4 worm cellular contexts compared by ENCODE assay signal in the genomic region with DNA sequence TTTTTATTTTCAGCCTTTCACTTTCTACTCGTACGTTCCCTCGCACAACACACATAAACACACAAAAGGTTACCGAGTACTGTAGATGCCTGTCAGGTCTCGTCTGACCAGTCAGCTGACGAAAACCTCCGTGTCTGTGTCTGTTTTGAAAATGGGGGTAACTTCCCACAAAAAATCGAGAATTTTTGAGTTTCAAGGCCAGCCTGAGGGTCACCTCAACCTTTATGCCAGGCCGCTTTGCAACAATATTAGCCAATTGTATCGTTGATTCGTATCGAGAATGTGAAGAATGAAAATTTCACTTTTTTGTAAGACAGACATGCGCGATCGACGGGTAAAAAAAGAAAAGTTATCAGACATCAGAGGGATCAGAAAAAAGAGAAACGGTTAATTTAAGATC.
A peak's percentile ranks its signal among the peaks of the same experiment; 100 is the strongest.
TF ChIP-seq lines count a peak whose summit lies in the region.

No protein-coding gene starts in this region.

TF ChIP-seq in whole organism, L1 larva, 84 proteins besides CTCF, POLR2A, EP300 and RAD21 (continued from another document):
- TF ChIP-seq zip-4 (GFP tag; optimal IDR thresholded peaks at IDR 0.05; lab: Kevin White, UChicago) = no peak
- no peak for TF ChIP-seq dsc-1 (tag; optimal IDR thresholded peaks at IDR 0.05; lab: Kevin White, UChicago)
- peak; percentile 84 for TF ChIP-seq unc-130 (tag; optimal IDR thresholded peaks at IDR 0.05; lab: Kevin White, UChicago)
- TF ChIP-seq mep-1 (tag; optimal IDR thresholded peaks at IDR 0.05; lab: Kevin White, UChicago) = peak; percentile 85
- TF ChIP-seq jun-1 (tag; optimal IDR thresholded peaks at IDR 0.05; lab: Kevin White, UChicago) = no peak
- peak; percentile 20 to 39 for TF ChIP-seq efl-1 (optimal IDR thresholded peaks at IDR 0.05; lab: Kevin White, UChicago)
- TF ChIP-seq efl-1 (GFP tag; optimal IDR thresholded peaks at IDR 0.05 in 1 of 2; lab: Kevin White, UChicago) = peak in 1 of 2 experiments; percentile 6
- peak in 1 of 3 experiments; percentile 23 for TF ChIP-seq ceh-82 (tag; optimal IDR thresholded peaks at IDR 0.05; lab: Kevin White, UChicago)
- peak; percentile 35 for TF ChIP-seq tbx-2 (tag; optimal IDR thresholded peaks at IDR 0.05; lab: Kevin White, UChicago)
- no peak for TF ChIP-seq ztf-4 (tag; optimal IDR thresholded peaks at IDR 0.05; lab: Kevin White, UChicago)
- TF ChIP-seq xbp-1 (tag; optimal IDR thresholded peaks at IDR 0.05; lab: Kevin White, UChicago) = peak; percentile 8
- TF ChIP-seq C16A3.4 (tag; optimal IDR thresholded peaks at IDR 0.05; lab: Kevin White, UChicago) = peak; percentile 49
- peak in 5 of 6 experiments; percentile 58 to 92 (median 89) for TF ChIP-seq elt-3 (tag; optimal IDR thresholded peaks at IDR 0.05; lab: Kevin White, UChicago)
- TF ChIP-seq lin-35 (GFP tag; optimal IDR thresholded peaks at IDR 0.05; lab: Kevin White, UChicago) = peak in 1 of 2 experiments; percentile 72
- peak; percentile 76 for TF ChIP-seq nhr-90 (tag; optimal IDR thresholded peaks at IDR 0.05; lab: Kevin White, UChicago; ENCODE audit: poor library complexity)
- TF ChIP-seq blmp-1 (tag; optimal IDR thresholded peaks at IDR 0.05; lab: Kevin White, UChicago) = peak; percentile 99
- no peak for TF ChIP-seq ceh-8 (GFP tag; optimal IDR thresholded peaks at IDR 0.05; lab: Kevin White, UChicago)
- TF ChIP-seq nhr-20 (tag; optimal IDR thresholded peaks at IDR 0.05; lab: Kevin White, UChicago) = peak; percentile 90
- no peak for TF ChIP-seq aly-2 (tag; optimal IDR thresholded peaks at IDR 0.05; lab: Kevin White, UChicago)
- no peak for TF ChIP-seq sox-4 (tag; optimal IDR thresholded peaks at IDR 0.05; lab: Kevin White, UChicago)
- peak; percentile 56 for TF ChIP-seq nhr-47 (tag; optimal IDR thresholded peaks at IDR 0.05; lab: Kevin White, UChicago)
- peak in 1 of 2 experiments; percentile 12 for TF ChIP-seq egl-27 (tag; optimal IDR thresholded peaks at IDR 0.05; lab: Kevin White, UChicago)
- TF ChIP-seq fos-1 (tag; optimal IDR thresholded peaks at IDR 0.05; lab: Kevin White, UChicago) = peak; percentile 45
- no peak for TF ChIP-seq C04F5.9 (tag; optimal IDR thresholded peaks at IDR 0.05; lab: Kevin White, UChicago)
- TF ChIP-seq nhr-71 (tag; optimal IDR thresholded peaks at IDR 0.05; lab: Kevin White, UChicago) = peak; percentile 82
- peak; percentile 42 for TF ChIP-seq rnt-1 (tag; optimal IDR thresholded peaks at IDR 0.05; lab: Kevin White, UChicago)
- TF ChIP-seq swsn-7 (tag; optimal IDR thresholded peaks at IDR 0.05; lab: Kevin White, UChicago) = peak; percentile 31
- TF ChIP-seq unc-98 (GFP tag; IDR thresholded peaks at IDR 0.05; lab: Robert Waterston, UW) = no peak
- TF ChIP-seq mdl-1 (tag; optimal IDR thresholded peaks at IDR 0.05; lab: Kevin White, UChicago) = peak in 1 of 2 experiments; percentile 69
- peak; percentile 94 for TF ChIP-seq lin-14 (GFP tag; optimal IDR thresholded peaks at IDR 0.05; lab: Kevin White, UChicago)
TF ChIP-seq in whole organism, L1 larva: peak in this region for 29.

TF ChIP-seq in whole organism, L2 larva, 48 proteins besides CTCF, POLR2A, EP300 and RAD21 (continued from another document):
- no peak for TF ChIP-seq sem-4 (tag; optimal IDR thresholded peaks at IDR 0.05; lab: Kevin White, UChicago)
- TF ChIP-seq unc-39 (tag; optimal IDR thresholded peaks at IDR 0.05; lab: Kevin White, UChicago) = no peak
- TF ChIP-seq lin-13 (GFP tag; optimal IDR thresholded peaks at IDR 0.05; lab: Kevin White, UChicago) = no peak
- no peak for TF ChIP-seq unc-62 (GFP tag; optimal IDR thresholded peaks at IDR 0.05; lab: Kevin White, UChicago)
- peak; percentile 24 for TF ChIP-seq C34F6.9 (tag; optimal IDR thresholded peaks at IDR 0.05; lab: Kevin White, UChicago)
- TF ChIP-seq gmeb-1 (tag; optimal IDR thresholded peaks at IDR 0.05; lab: Kevin White, UChicago) = no peak
- no peak for TF ChIP-seq mab-5 (tag; optimal IDR thresholded peaks at IDR 0.05; lab: Kevin White, UChicago)
- TF ChIP-seq blmp-1 (tag; optimal IDR thresholded peaks at IDR 0.05; lab: Kevin White, UChicago; ENCODE audit: insufficient read depth) = peak; percentile 97
- TF ChIP-seq ztf-11 (tag; optimal IDR thresholded peaks at IDR 0.05; lab: Kevin White, UChicago) = no peak
- TF ChIP-seq sma-3 (GFP tag; optimal IDR thresholded peaks at IDR 0.05; lab: Kevin White, UChicago) = peak; percentile 82
- peak; percentile 80 for TF ChIP-seq nhr-129 (tag; optimal IDR thresholded peaks at IDR 0.05; lab: Kevin White, UChicago)
- TF ChIP-seq mbf-1 (tag; optimal IDR thresholded peaks at IDR 0.05; lab: Kevin White, UChicago) = no peak
- TF ChIP-seq lsy-2 (tag; optimal IDR thresholded peaks at IDR 0.05; lab: Kevin White, UChicago) = peak in 1 of 2 experiments; percentile 45
- TF ChIP-seq ZK546.5 (tag; optimal IDR thresholded peaks at IDR 0.05; lab: Kevin White, UChicago) = no peak
- TF ChIP-seq peb-1 (tag; optimal IDR thresholded peaks at IDR 0.05; lab: Kevin White, UChicago) = no peak
- TF ChIP-seq nhr-12 (tag; optimal IDR thresholded peaks at IDR 0.05; lab: Kevin White, UChicago) = no peak
- TF ChIP-seq nhr-25 (tag; optimal IDR thresholded peaks at IDR 0.05; lab: Kevin White, UChicago) = peak; percentile 96
- TF ChIP-seq R02D3.7 (tag; optimal IDR thresholded peaks at IDR 0.05; lab: Kevin White, UChicago) = no peak
- peak; percentile 47 for TF ChIP-seq nhr-21 (tag; optimal IDR thresholded peaks at IDR 0.05; lab: Kevin White, UChicago)
- TF ChIP-seq aly-2 (tag; optimal IDR thresholded peaks at IDR 0.05; lab: Kevin White, UChicago) = no peak
- TF ChIP-seq skn-1 (tag; optimal IDR thresholded peaks at IDR 0.05; lab: Kevin White, UChicago) = no peak
- peak; percentile 45 for TF ChIP-seq Y55F3AM.14 (GFP tag; optimal IDR thresholded peaks at IDR 0.05; lab: Kevin White, UChicago)
- peak; percentile 18 for TF ChIP-seq fos-1 (tag; optimal IDR thresholded peaks at IDR 0.05; lab: Kevin White, UChicago)
- no peak for TF ChIP-seq nhr-237 (tag; optimal IDR thresholded peaks at IDR 0.05; lab: Kevin White, UChicago)
- no peak for TF ChIP-seq ceh-82 (tag; optimal IDR thresholded peaks at IDR 0.05; lab: Kevin White, UChicago)
- TF ChIP-seq ceh-16 (tag; optimal IDR thresholded peaks at IDR 0.05; lab: Kevin White, UChicago) = peak; percentile 53
- peak; percentile 53 for TF ChIP-seq crh-2 (tag; optimal IDR thresholded peaks at IDR 0.05; lab: Kevin White, UChicago)
- TF ChIP-seq nhr-23 (tag; optimal IDR thresholded peaks at IDR 0.05; lab: Kevin White, UChicago) = no peak
- TF ChIP-seq sma-9 (GFP tag; optimal IDR thresholded peaks at IDR 0.05; lab: Kevin White, UChicago) = peak; percentile 65
- no peak for TF ChIP-seq sma-9 (tag; optimal IDR thresholded peaks at IDR 0.05; lab: Kevin White, UChicago)

TF ChIP-seq in whole organism, L3 larva, 47 proteins besides CTCF, POLR2A, EP300 and RAD21 (continued from another document):
- no peak for TF ChIP-seq nhr-237 (tag; optimal IDR thresholded peaks at IDR 0.05; lab: Kevin White, UChicago)
- no peak for TF ChIP-seq egl-27 (tag; optimal IDR thresholded peaks at IDR 0.05; lab: Kevin White, UChicago)
- TF ChIP-seq fkh-2 (tag; optimal IDR thresholded peaks at IDR 0.05; lab: Kevin White, UChicago) = no peak
- peak; percentile 48 for TF ChIP-seq pha-4 (tag; optimal IDR thresholded peaks at IDR 0.05; lab: Kevin White, UChicago)
- TF ChIP-seq ceh-28 (tag; optimal IDR thresholded peaks at IDR 0.05; lab: Kevin White, UChicago) = no peak
- no peak for TF ChIP-seq lin-15B (tag; optimal IDR thresholded peaks at IDR 0.05; lab: Kevin White, UChicago)
- no peak for TF ChIP-seq unc-62 (GFP tag; optimal IDR thresholded peaks at IDR 0.05; lab: Kevin White, UChicago)
- TF ChIP-seq lin-39 (tag; optimal IDR thresholded peaks at IDR 0.05; lab: Kevin White, UChicago) = no peak
- no peak for TF ChIP-seq fos-1 (tag; optimal IDR thresholded peaks at IDR 0.05; lab: Kevin White, UChicago)
- no peak for TF ChIP-seq nhr-76 (tag; optimal IDR thresholded peaks at IDR 0.05; lab: Kevin White, UChicago)
- no peak for TF ChIP-seq nhr-12 (tag; optimal IDR thresholded peaks at IDR 0.05; lab: Kevin White, UChicago)
- TF ChIP-seq elt-3 (tag; optimal IDR thresholded peaks at IDR 0.05; lab: Kevin White, UChicago) = no peak
- TF ChIP-seq egl-5 (tag; optimal IDR thresholded peaks at IDR 0.05; lab: Kevin White, UChicago) = no peak
- TF ChIP-seq nhr-67 (tag; optimal IDR thresholded peaks at IDR 0.05; lab: Kevin White, UChicago) = no peak
- TF ChIP-seq tbx-2 (tag; optimal IDR thresholded peaks at IDR 0.05; lab: Kevin White, UChicago) = peak; percentile 1
- no peak for TF ChIP-seq nhr-28 (tag; optimal IDR thresholded peaks at IDR 0.05; lab: Kevin White, UChicago)
- no peak for TF ChIP-seq pqm-1 (tag; optimal IDR thresholded peaks at IDR 0.05; lab: Kevin White, UChicago)
TF ChIP-seq in whole organism, L3 larva: peak in this region for 8.

TF ChIP-seq in whole organism, L4 larva, 104 proteins besides CTCF, POLR2A, EP300 and RAD21 (continued from another document and continues in another):
- TF ChIP-seq daf-16 (GFP tag; optimal IDR thresholded peaks at IDR 0.05; lab: Kevin White, UChicago) = no peak
- no peak for TF ChIP-seq daf-16 (tag; optimal IDR thresholded peaks at IDR 0.05; lab: Kevin White, UChicago)
- no peak for TF ChIP-seq ceh-62 (tag; optimal IDR thresholded peaks at IDR 0.05; lab: Kevin White, UChicago)
- TF ChIP-seq madf-9 (GFP tag; conservative IDR thresholded peaks at IDR 0.05; lab: Robert Waterston, UW) = no peak
- TF ChIP-seq fos-1 (tag; optimal IDR thresholded peaks at IDR 0.05; lab: Kevin White, UChicago) = no peak
- TF ChIP-seq Y48G9A.11 (GFP tag; IDR thresholded peaks at IDR 0.05; lab: Robert Waterston, UW) = no peak
- TF ChIP-seq lin-1 (GFP tag; IDR thresholded peaks at IDR 0.05; lab: Robert Waterston, UW) = no peak
- no peak for TF ChIP-seq dmd-8 (GFP tag; IDR thresholded peaks at IDR 0.05; lab: Robert Waterston, UW)
- no peak for TF ChIP-seq hmg-1.1 (GFP tag; IDR thresholded peaks at IDR 0.05; lab: Robert Waterston, UW)
- no peak for TF ChIP-seq F49E8.2 (tag; optimal IDR thresholded peaks at IDR 0.05; lab: Kevin White, UChicago; ENCODE audit: borderline replicate concordance)
- no peak for TF ChIP-seq Y75B8A.6 (GFP tag; IDR thresholded peaks at IDR 0.05; lab: Robert Waterston, UW)
- TF ChIP-seq spr-3 (GFP tag; optimal IDR thresholded peaks at IDR 0.05; lab: Kevin White, UChicago) = no peak
- TF ChIP-seq D1046.2 (GFP tag; IDR thresholded peaks at IDR 0.05; lab: Robert Waterston, UW) = no peak
- TF ChIP-seq ZK546.5 (tag; optimal IDR thresholded peaks at IDR 0.05; lab: Kevin White, UChicago) = no peak
- TF ChIP-seq unc-62 (GFP tag; optimal IDR thresholded peaks at IDR 0.05 in 1 of 2; lab: Kevin White, UChicago) = peak in 1 of 2 experiments; percentile 48
- TF ChIP-seq unc-62 (tag; optimal IDR thresholded peaks at IDR 0.05; lab: Kevin White, UChicago) = no peak
- no peak for TF ChIP-seq lin-13 (GFP tag; optimal IDR thresholded peaks at IDR 0.05; lab: Kevin White, UChicago)
- no peak for TF ChIP-seq ama-1 (optimal IDR thresholded peaks at IDR 0.05; lab: Kevin White, UChicago)
- peak; percentile 50 for TF ChIP-seq mep-1 (tag; optimal IDR thresholded peaks at IDR 0.05; lab: Kevin White, UChicago)
- peak; percentile 14 to 59 for TF ChIP-seq lsy-2 (tag; optimal IDR thresholded peaks at IDR 0.05; lab: Kevin White, UChicago)
- peak; percentile 51 for TF ChIP-seq nhr-28 (tag; optimal IDR thresholded peaks at IDR 0.05; lab: Kevin White, UChicago)
- TF ChIP-seq gei-8 (GFP tag; optimal IDR thresholded peaks at IDR 0.05; lab: Kevin White, UChicago) = no peak
- TF ChIP-seq pha-4 (GFP tag; IDR thresholded peaks at IDR 0.05; lab: Robert Waterston, UW) = no peak
- no peak for TF ChIP-seq pha-4 (tag; optimal IDR thresholded peaks at IDR 0.05; lab: Kevin White, UChicago)
- peak; percentile 50; the same call in 1 of the 2 replicates for TF ChIP-seq lin-29 (GFP tag; IDR thresholded peaks at IDR 0.05; lab: Robert Waterston, UW)
- peak; percentile 87 for TF ChIP-seq nhr-25 (tag; optimal IDR thresholded peaks at IDR 0.05; lab: Kevin White, UChicago; ENCODE audit: borderline replicate concordance, insufficient read depth)
- no peak for TF ChIP-seq dmd-9 (GFP tag; IDR thresholded peaks at IDR 0.05; lab: Robert Waterston, UW)
- no peak for TF ChIP-seq mxl-3 (GFP tag; optimal IDR thresholded peaks at IDR 0.05; lab: Kevin White, UChicago)
- TF ChIP-seq daf-8 (GFP tag; IDR thresholded peaks at IDR 0.05; lab: Robert Waterston, UW) = no peak
- TF ChIP-seq daf-12 (tag; optimal IDR thresholded peaks at IDR 0.05; lab: Kevin White, UChicago) = no peak
- no peak for TF ChIP-seq spr-1 (tag; optimal IDR thresholded peaks at IDR 0.05; lab: Kevin White, UChicago)
- TF ChIP-seq nhr-10 (tag; optimal IDR thresholded peaks at IDR 0.05; lab: Kevin White, UChicago) = no peak
- no peak for TF ChIP-seq attf-4 (tag; optimal IDR thresholded peaks at IDR 0.05; lab: Kevin White, UChicago)
- no peak for TF ChIP-seq ZK337.2 (GFP tag; IDR thresholded peaks at IDR 0.05; lab: Robert Waterston, UW)
- TF ChIP-seq dmd-6 (GFP tag; IDR thresholded peaks at IDR 0.05; lab: Robert Waterston, UW) = peak; percentile 31
- no peak for TF ChIP-seq vab-7 (GFP tag; IDR thresholded peaks at IDR 0.05; lab: Robert Waterston, UW)
- TF ChIP-seq F10B5.3 (tag; optimal IDR thresholded peaks at IDR 0.05; lab: Kevin White, UChicago) = no peak
- TF ChIP-seq ceh-28 (tag; optimal IDR thresholded peaks at IDR 0.05; lab: Kevin White, UChicago) = no peak
- no peak for TF ChIP-seq egl-43 (GFP tag; IDR thresholded peaks at IDR 0.05; lab: Robert Waterston, UW)
- no peak for TF ChIP-seq hif-1 (tag; optimal IDR thresholded peaks at IDR 0.05; lab: Kevin White, UChicago)
- TF ChIP-seq ceh-44 (GFP tag; IDR thresholded peaks at IDR 0.05; lab: Robert Waterston, UW) = no peak
- no peak for TF ChIP-seq cey-2 (tag; optimal IDR thresholded peaks at IDR 0.05; lab: Kevin White, UChicago; ENCODE audit: borderline replicate concordance, insufficient read depth)
- no peak for TF ChIP-seq nhr-76 (tag; optimal IDR thresholded peaks at IDR 0.05; lab: Kevin White, UChicago)
- no peak for TF ChIP-seq nhr-42 (GFP tag; IDR thresholded peaks at IDR 0.05; lab: Robert Waterston, UW)
- TF ChIP-seq daf-19 (GFP tag; conservative IDR thresholded peaks at IDR 0.05; lab: Robert Waterston, UW) = no peak
- no peak for TF ChIP-seq zfp-2 (tag; optimal IDR thresholded peaks at IDR 0.05; lab: Kevin White, UChicago)
- TF ChIP-seq fkh-10 (GFP tag; optimal IDR thresholded peaks at IDR 0.05; lab: Kevin White, UChicago) = no peak
- peak in 1 of 2 experiments; percentile 7 for TF ChIP-seq mdl-1 (tag; optimal IDR thresholded peaks at IDR 0.05; lab: Kevin White, UChicago)
- TF ChIP-seq lin-15B (tag; optimal IDR thresholded peaks at IDR 0.05; lab: Kevin White, UChicago) = no peak
- TF ChIP-seq nhr-111 (GFP tag; optimal IDR thresholded peaks at IDR 0.05; lab: Kevin White, UChicago) = no peak
- no peak for TF ChIP-seq Y5F2A.4 (GFP tag; optimal IDR thresholded peaks at IDR 0.05; lab: Kevin White, UChicago)
- no peak for TF ChIP-seq ces-1 (GFP tag; optimal IDR thresholded peaks at IDR 0.05; lab: Kevin White, UChicago)
- TF ChIP-seq egl-27 (tag; optimal IDR thresholded peaks at IDR 0.05; lab: Kevin White, UChicago) = no peak
- TF ChIP-seq zfp-3 (GFP tag; conservative IDR thresholded peaks at IDR 0.05; lab: Robert Waterston, UW) = no peak
- TF ChIP-seq nhr-77 (tag; optimal IDR thresholded peaks at IDR 0.05; lab: Kevin White, UChicago) = no peak
- peak; percentile 82 for TF ChIP-seq hlh-30 (tag; optimal IDR thresholded peaks at IDR 0.05; lab: Kevin White, UChicago; ENCODE audit: insufficient read depth)
- TF ChIP-seq mes-2 (tag; optimal IDR thresholded peaks at IDR 0.05; lab: Kevin White, UChicago; ENCODE audit: poor library complexity, severe bottlenecking) = peak; percentile 3
- no peak for TF ChIP-seq skn-1 (tag; optimal IDR thresholded peaks at IDR 0.05; lab: Kevin White, UChicago)
- no peak for TF ChIP-seq zip-11 (GFP tag; IDR thresholded peaks at IDR 0.05; lab: Robert Waterston, UW)
- no peak for TF ChIP-seq aly-2 (tag; optimal IDR thresholded peaks at IDR 0.05; lab: Kevin White, UChicago)
- TF ChIP-seq Y105C5A.15 (GFP tag; IDR thresholded peaks at IDR 0.05; lab: Robert Waterston, UW) = no peak
- no peak for TF ChIP-seq saeg-2 (GFP tag; IDR thresholded peaks at IDR 0.05; lab: Robert Waterston, UW)
- 0 out of 2 replicates have a peak, but pooled peaks have one; percentile 10 for TF ChIP-seq ceh-20 (GFP tag; IDR thresholded peaks at IDR 0.05; lab: Robert Waterston, UW)
